Worm (Caenorhabditis elegans) whole organism, late embryonic: ENCODE results near the gene Y49A3A.4.

ENCODE experiments used
- C08G9.2 ChIP-seq: sonication (generic microtip); optimal IDR thresholded peaks from 2 replicates; lab custom pipeline; 2016; ENCODE audit warnings: mild to moderate bottlenecking, missing genetic modification characterization, moderate library complexity, missing compliant biosample characterization
- C38D4.7 ChIP-seq: fragments of 200-800 bp; sonication (Bioruptor generic); optimal IDR thresholded peaks from 2 replicates; lab custom pipeline; 2018; ENCODE audit warnings: mild to moderate bottlenecking, missing genetic modification characterization, moderate library complexity, missing compliant biosample characterization
- T23F11.4 ChIP-seq: fragments of 200-800 bp; sonication (Bioruptor generic); optimal IDR thresholded peaks from 2 replicates; lab custom pipeline; 2018; ENCODE audit warnings: mild to moderate bottlenecking, missing genetic modification characterization, missing compliant biosample characterization
- Y22D7AL.16 ChIP-seq: sonication (generic microtip); optimal IDR thresholded peaks from 2 replicates; lab custom pipeline; 2016; ENCODE audit warnings: missing genetic modification characterization, missing compliant biosample characterization
- ceh-14 ChIP-seq: sonication (generic microtip); optimal IDR thresholded peaks from 2 replicates; lab custom pipeline; 2016; ENCODE audit warnings: missing genotype, missing genetic modification characterization, missing compliant biosample characterization
- ceh-2 ChIP-seq: sonication (generic microtip); optimal IDR thresholded peaks from 2 replicates; lab custom pipeline; 2016; ENCODE audit warnings: missing genotype, missing genetic modification characterization, missing compliant biosample characterization
- ceh-22 ChIP-seq: sonication (generic microtip); optimal IDR thresholded peaks from 2 replicates; lab custom pipeline; 2017; ENCODE audit warnings: missing biosample characterization, missing genetic modification characterization
- ceh-31 ChIP-seq: sonication (generic microtip); optimal IDR thresholded peaks from 2 replicates; lab custom pipeline; 2016; ENCODE audit warnings: missing genetic modification characterization, missing compliant biosample characterization
- ceh-45 ChIP-seq: fragments of 200-800 bp; sonication (Bioruptor generic); IDR thresholded peaks from 2 replicates; pipeline ENCODE4 v1.3.6; 2022; ENCODE audit warnings: missing genetic modification reagents, missing genetic modification characterization, missing compliant biosample characterization
- ceh-48 ChIP-seq: sonication (generic microtip); optimal IDR thresholded peaks from 2 replicates; lab custom pipeline; 2016; ENCODE audit warnings: missing genetic modification characterization, inconsistent platforms, missing compliant biosample characterization
- ceh-6 ChIP-seq: fragments of 200-800 bp; sonication (Bioruptor generic); optimal IDR thresholded peaks from 2 replicates; lab custom pipeline; 2018; ENCODE audit warnings: mild to moderate bottlenecking, missing genetic modification characterization, missing compliant biosample characterization
- ceh-9 ChIP-seq: sonication (generic microtip); optimal IDR thresholded peaks from 2 replicates; lab custom pipeline; 2016; ENCODE audit warnings: mild to moderate bottlenecking, missing genetic modification characterization, inconsistent platforms, missing compliant biosample characterization
- dmd-4 ChIP-seq: sonication (generic microtip); optimal IDR thresholded peaks from 2 replicates; lab custom pipeline; 2016; ENCODE audit warnings: borderline replicate concordance, missing genetic modification characterization, missing compliant biosample characterization
- dve-1 ChIP-seq: sonication (generic microtip); optimal IDR thresholded peaks from 2 replicates; lab custom pipeline; 2017; ENCODE audit warnings: antibody characterized with exemption, mild to moderate bottlenecking, missing genetic modification characterization, missing compliant biosample characterization
- elt-2 ChIP-seq: sonication (generic microtip); optimal IDR thresholded peaks from 2 replicates; lab custom pipeline; 2016; ENCODE audit warnings: missing genetic modification reagents, missing genetic modification characterization, missing compliant biosample characterization
- elt-4 ChIP-seq: sonication (generic microtip); optimal IDR thresholded peaks from 2 replicates; lab custom pipeline; 2016; ENCODE audit warnings: missing genetic modification characterization, missing compliant biosample characterization
- ets-4 ChIP-seq: sonication (generic microtip); optimal IDR thresholded peaks from 2 replicates; lab custom pipeline; 2016; ENCODE audit warnings: missing genetic modification characterization, missing compliant biosample characterization
- eyg-1 ChIP-seq: sonication (generic microtip); optimal IDR thresholded peaks from 2 replicates; lab custom pipeline; 2016; ENCODE audit warnings: missing genotype, missing genetic modification characterization, missing compliant biosample characterization
- fkh-10 ChIP-seq: fragments of 150-350 bp; optimal IDR thresholded peaks from 2 replicates; lab custom pipeline; 2014; ENCODE audit warnings: missing biosample characterization, missing genetic modification reagents, missing genetic modification characterization
- hlh-13 ChIP-seq: fragments of 200-800 bp; sonication (Bioruptor generic); optimal IDR thresholded peaks from 2 replicates; lab custom pipeline; 2018; ENCODE audit warnings: mild to moderate bottlenecking, missing genetic modification characterization, missing compliant biosample characterization
- hlh-15 ChIP-seq: sonication (generic microtip); optimal IDR thresholded peaks from 2 replicates; lab custom pipeline; 2016; ENCODE audit warnings: missing genetic modification characterization, missing compliant biosample characterization
- hlh-30 ChIP-seq: sonication (generic microtip); optimal IDR thresholded peaks from 2 replicates; lab custom pipeline; 2017; ENCODE audit warnings: antibody characterized with exemption, missing genetic modification characterization, missing compliant biosample characterization; ENCODE audit not compliant: insufficient read depth
- hlh-8 ChIP-seq: sonication (generic microtip); optimal IDR thresholded peaks from 2 replicates; lab custom pipeline; 2016; ENCODE audit warnings: missing genotype, missing genetic modification characterization, missing compliant biosample characterization
- lin-11 ChIP-seq: fragments of 200-800 bp; sonication (Bioruptor generic); optimal IDR thresholded peaks from 2 replicates; lab custom pipeline; 2018; ENCODE audit warnings: mild to moderate bottlenecking, missing genetic modification characterization, missing compliant biosample characterization
- mec-3 ChIP-seq: sonication (generic microtip); optimal IDR thresholded peaks from 2 replicates; lab custom pipeline; 2016; ENCODE audit warnings: borderline replicate concordance, missing genetic modification characterization, missing compliant biosample characterization
- nfya-1 ChIP-seq: sonication (generic microtip); optimal IDR thresholded peaks from 2 replicates; lab custom pipeline; 2017; ENCODE audit warnings: missing genetic modification characterization, mild to moderate bottlenecking, missing compliant biosample characterization, antibody characterized with exemption, moderate library complexity
- nhr-232 ChIP-seq: sonication (generic microtip); optimal IDR thresholded peaks from 2 replicates; lab custom pipeline; 2016; ENCODE audit warnings: missing genetic modification characterization, missing compliant biosample characterization
- npax-4 ChIP-seq: sonication (generic microtip); optimal IDR thresholded peaks from 2 replicates; lab custom pipeline; 2016; ENCODE audit warnings: missing genetic modification characterization, missing compliant biosample characterization
- pag-3 ChIP-seq: sonication (generic microtip); optimal IDR thresholded peaks from 2 replicates; lab custom pipeline; 2016; ENCODE audit warnings: missing compliant biosample characterization, missing genetic modification characterization, borderline replicate concordance
- pax-1 ChIP-seq: fragments of 150-350 bp; optimal IDR thresholded peaks from 2 replicates; lab custom pipeline; 2014; ENCODE audit warnings: missing biosample characterization, missing genetic modification characterization
- pha-4 ChIP-seq: fragments of 150-350 bp; optimal IDR thresholded peaks from 2 replicates; lab custom pipeline; 2018; ENCODE audit warnings: missing biosample characterization, missing genetic modification reagents, missing genetic modification characterization
- pros-1 ChIP-seq: fragments of 150-350 bp; optimal IDR thresholded peaks from 2 replicates; lab custom pipeline; 2014; ENCODE audit warnings: missing biosample characterization, missing genetic modification reagents, missing genetic modification characterization
- ref-2 ChIP-seq: sonication (generic microtip); optimal IDR thresholded peaks from 2 replicates; lab custom pipeline; 2016; ENCODE audit warnings: missing genetic modification characterization, missing compliant biosample characterization
- syd-9 ChIP-seq: sonication (generic microtip); optimal IDR thresholded peaks from 2 replicates; lab custom pipeline; 2016; ENCODE audit warnings: mild to moderate bottlenecking, missing genetic modification characterization, moderate library complexity, missing compliant biosample characterization
- tbx-2 ChIP-seq: sonication (generic microtip); optimal IDR thresholded peaks from 2 replicates; lab custom pipeline; 2016; ENCODE audit warnings: missing genetic modification characterization, missing compliant biosample characterization
- ttx-3 ChIP-seq: sonication (generic microtip); optimal IDR thresholded peaks from 2 replicates; lab custom pipeline; 2016; ENCODE audit warnings: missing genetic modification reagents, missing genetic modification characterization, missing compliant biosample characterization
- unc-86 ChIP-seq: sonication (generic microtip); optimal IDR thresholded peaks from 2 replicates; lab custom pipeline; 2016; ENCODE audit warnings: missing genetic modification characterization, missing compliant biosample characterization

Y49A3A.4 gene

ce11 chrV:14324502-14325467 is 33.9 kb downstream of the Y49A3A.4 start, which contains the start of the genes F47B8.4 and F47B8.18:
F47B8.4 (minus strand) TSS chrV:14324673.
F47B8.18 (minus strand) TSS chrV:14325464.
- peak; percentile 4 for TF ChIP-seq pag-3 (tag; lab: Kevin White, UChicago)
- no peak for TF ChIP-seq ceh-45 (GFP tag; lab: Robert Waterston, UW)
- TF ChIP-seq pax-1 (tag; lab: Kevin White, UChicago) = no peak
- TF ChIP-seq ets-4 = no peak
- no peak for TF ChIP-seq elt-2 (tag; lab: Kevin White, UChicago)
- TF ChIP-seq nhr-232 (tag; lab: Kevin White, UChicago) = no peak
- peak; percentile 42 for TF ChIP-seq elt-4 (tag; lab: Kevin White, UChicago)
- no peak for TF ChIP-seq dmd-4 (tag; lab: Kevin White, UChicago)
- TF ChIP-seq pros-1 (tag; lab: Kevin White, UChicago) = no peak

- no peak for TF ChIP-seq ceh-2
- peak; percentile 13 for TF ChIP-seq nfya-1 (tag; lab: Kevin White, UChicago)
Observed at ce11 chrV:14322743-14323142, 35.9 kb downstream of the Y49A3A.4 start, which contains the start of gene F47B8.3. F47B8.3 (minus strand) TSS chrV:14323003.

- TF ChIP-seq ceh-9 (peak; percentile 28), ceh-31 (tag; lab: Kevin White, UChicago) (no peak), elt-4 (tag; lab: Kevin White, UChicago) (peak; percentile 78), hlh-8 (no peak), unc-86 (tag; lab: Kevin White, UChicago) (no peak), pax-1 (tag; lab: Kevin White, UChicago) (no peak), ceh-6 (no peak)
Observed at ce11 chrV:14320730-14321319, 37.9 kb downstream of the Y49A3A.4 start.

- no peak for TF ChIP-seq T23F11.4
- TF ChIP-seq Y22D7AL.16 = no peak
- TF ChIP-seq pros-1 (tag; lab: Kevin White, UChicago) = no peak
- no peak for TF ChIP-seq unc-86 (tag; lab: Kevin White, UChicago)
Observed at ce11 chrV:14320246-14320645, 38.4 kb downstream of the Y49A3A.4 start, which contains the start of gene F47B8.14. F47B8.14 (plus strand) TSS chrV:14320546.

- TF ChIP-seq hlh-30 (tag; lab: Kevin White, UChicago) (no peak), nfya-1 (tag; lab: Kevin White, UChicago) (no peak), fkh-10 (GFP tag; lab: Kevin White, UChicago) (no peak), eyg-1 (tag; lab: Kevin White, UChicago) (no peak), ceh-9 (no peak), C08G9.2 (tag; lab: Kevin White, UChicago) (peak; percentile 22), pag-3 (tag; lab: Kevin White, UChicago) (no peak), Y22D7AL.16 (no peak), C38D4.7 (no peak), mec-3 (tag; lab: Kevin White, UChicago) (peak; percentile 76)
- TF ChIP-seq, all 69 proteins: peak for 2
Observed at ce11 chrV:14319101-14319781, 39.4 kb downstream of the Y49A3A.4 start, which contains the start of gene F47B8.13. F47B8.13 (minus strand) TSS chrV:14319731.

- TF ChIP-seq ref-2 (no peak), ceh-14 (tag; lab: Kevin White, UChicago) (no peak), C08G9.2 (tag; lab: Kevin White, UChicago) (no peak), ceh-2 (no peak), ttx-3 (tag; lab: Kevin White, UChicago) (no peak), dve-1 (tag; lab: Kevin White, UChicago) (no peak), pax-1 (tag; lab: Kevin White, UChicago) (no peak), pha-4 (no peak), tbx-2 (tag; lab: Kevin White, UChicago) (no peak), pag-3 (tag; lab: Kevin White, UChicago) (no peak), lin-11 (tag; lab: Kevin White, UChicago) (no peak), syd-9 (tag; lab: Kevin White, UChicago) (no peak), ceh-48 (tag; lab: Kevin White, UChicago) (no peak), hlh-15 (tag; lab: Kevin White, UChicago) (no peak), ceh-22 (tag; lab: Kevin White, UChicago) (no peak), hlh-13 (GFP tag; lab: Kevin White, UChicago) (no peak), fkh-10 (GFP tag; lab: Kevin White, UChicago) (no peak), npax-4 (tag; lab: Kevin White, UChicago) (no peak)
Observed at ce11 chrV:14317621-14318020, 41.1 kb downstream of the Y49A3A.4 start.
